Worm (Caenorhabditis elegans) whole organism, L3 larva: ENCODE results near the gene C25E10.4.

Experiments used
- egl-27 ChIP-seq: sonication (generic microtip); optimal IDR thresholded peaks from 4 replicates; lab custom pipeline; 2017; ENCODE audit warnings: missing biosample characterization, missing genetic modification reagents, missing genetic modification characterization
- lin-39 ChIP-seq: fragments of 150-350 bp; optimal IDR thresholded peaks from 2 replicates; lab custom pipeline; 2018; ENCODE audit warnings: missing biosample characterization, missing genetic modification reagents, missing genetic modification characterization
- pqm-1 ChIP-seq: fragments of 150-350 bp; optimal IDR thresholded peaks from 2 replicates; lab custom pipeline; 2017; ENCODE audit warnings: missing biosample characterization, missing genetic modification characterization, inconsistent platforms

- no peak for TF ChIP-seq egl-27 (tag; lab: Kevin White, UChicago)
- no peak for TF ChIP-seq pqm-1 (tag; lab: Kevin White, UChicago)
- no peak for TF ChIP-seq lin-39 (tag; lab: Kevin White, UChicago)
Observed at ce11 chrV:9001175-9001574, 32.2 kb upstream of the C25E10.4 start, which contains the start of gene F59E11.2.
